Worm (Caenorhabditis elegans): ENCODE results near the gene F49E8.7.

ce11 chrIV:7554351-7554750 lies 1.8 kb downstream of the F49E8.7 start, which contains the start of gene F49E8.6:
- TF ChIP-seq sem-4 (tag; optimal IDR thresholded peaks at IDR 0.05) = no peak
- TF ChIP-seq dmd-4 (tag; optimal IDR thresholded peaks at IDR 0.05) = no peak
- TF ChIP-seq peb-1 (tag; optimal IDR thresholded peaks at IDR 0.05) = no peak
- TF ChIP-seq nhr-25 (tag; optimal IDR thresholded peaks at IDR 0.05) = no peak
- no peak for TF ChIP-seq lin-13 (GFP tag; optimal IDR thresholded peaks at IDR 0.05)
- TF ChIP-seq ama-1 (optimal IDR thresholded peaks at IDR 0.05) = no peak
- TF ChIP-seq nhr-10 (tag; optimal IDR thresholded peaks at IDR 0.05) = no peak
- TF ChIP-seq mdl-1 (tag; optimal IDR thresholded peaks at IDR 0.05) = no peak
- no peak for TF ChIP-seq snpc-4 (tag; optimal IDR thresholded peaks at IDR 0.05)
- no peak for TF ChIP-seq ztf-11 (tag; optimal IDR thresholded peaks at IDR 0.05)
- TF ChIP-seq ZK546.5 (tag; optimal IDR thresholded peaks at IDR 0.05) = no peak
- no peak for TF ChIP-seq ztf-4 (tag; optimal IDR thresholded peaks at IDR 0.05)
